Fruit fly (Drosophila melanogaster): ENCODE results near the gene CG13398.

The CG13398 gene

DNA sequence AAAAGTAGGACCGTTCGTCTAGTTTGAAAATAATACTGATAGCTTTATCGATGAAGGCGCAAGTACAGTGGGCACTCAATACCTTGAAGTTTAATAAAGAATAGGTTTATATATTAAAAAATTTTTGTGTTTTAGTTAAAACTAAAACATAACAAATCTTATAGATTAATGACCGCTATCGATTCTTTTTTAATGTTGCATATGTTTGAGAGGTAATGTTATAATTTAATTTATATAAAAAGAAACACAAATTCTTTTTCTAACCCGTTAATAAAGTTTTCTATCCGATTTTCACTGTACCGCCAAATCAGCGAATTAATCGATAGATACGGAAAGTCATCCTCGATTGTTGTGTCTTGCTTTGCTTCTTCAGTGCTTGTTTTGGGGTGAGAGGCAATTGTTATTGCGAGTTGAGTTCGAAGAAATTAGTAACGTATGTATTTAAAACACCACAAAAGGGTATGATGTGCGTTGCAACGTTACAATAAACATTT is 30.9 kb downstream of the CG13398 start, which contains the start of the genes Dad1 and CG13384 (continued):
- TF ChIP-seq cad (GFP tag; optimal IDR thresholded peaks at IDR 0.05) = no peak
- peak; percentile 68; the same call in 1 of the 3 replicates for TF ChIP-seq C15 (GFP tag; IDR thresholded peaks at IDR 0.05)
- peak; percentile 96 for TF ChIP-seq Dek (tag; optimal IDR thresholded peaks at IDR 0.05)
- peak; percentile 59 for TF ChIP-seq kni (GFP tag; optimal IDR thresholded peaks at IDR 0.05)
- TF ChIP-seq CG10431 (GFP tag; optimal IDR thresholded peaks at IDR 0.05) = peak; percentile 85
- TF ChIP-seq Elba2 (GFP tag; optimal IDR thresholded peaks at IDR 0.05) = peak; percentile 69
- TF ChIP-seq MTF-1 (GFP tag; optimal IDR thresholded peaks at IDR 0.05; ENCODE audit: borderline replicate concordance) = peak; percentile 64
- peak; percentile 84 for TF ChIP-seq cas (GFP tag; IDR thresholded peaks at IDR 0.05)
- TF ChIP-seq Nf-YA (GFP tag; IDR thresholded peaks at IDR 0.05) = peak; percentile 47; the same call in 1 of the 2 replicates
- no peak for TF ChIP-seq Optix (GFP tag; IDR thresholded peaks at IDR 0.05)
- TF ChIP-seq peb (GFP tag; IDR thresholded peaks at IDR 0.05) = peak; percentile 85
- TF ChIP-seq CG10267 (tag; optimal IDR thresholded peaks at IDR 0.05) = peak; percentile 92
- TF ChIP-seq NC2α (GFP tag; optimal IDR thresholded peaks at IDR 0.05) = peak; percentile 5
- TF ChIP-seq jumu (GFP tag; optimal IDR thresholded peaks at IDR 0.05) = no peak
- peak; percentile 90 for TF ChIP-seq nerfin-1 (tag; optimal IDR thresholded peaks at IDR 0.05)
- TF ChIP-seq schlank (tag; optimal IDR thresholded peaks at IDR 0.05) = peak; percentile 72
- peak; percentile 91 for TF ChIP-seq CG7372 (GFP tag; IDR thresholded peaks at IDR 0.05)
- TF ChIP-seq zen (tag; optimal IDR thresholded peaks at IDR 0.05) = peak; percentile 89
- TF ChIP-seq TFAM (GFP tag; optimal IDR thresholded peaks at IDR 0.05) = no peak
- TF ChIP-seq abd-A (tag; optimal IDR thresholded peaks at IDR 0.05) = no peak
- no peak for TF ChIP-seq aop (GFP tag; IDR thresholded peaks at IDR 0.05)
- TF ChIP-seq Atf6 (GFP tag; IDR thresholded peaks at IDR 0.05) = peak; percentile 93
- peak; percentile 69 for TF ChIP-seq Jarid2 (GFP tag; optimal IDR thresholded peaks at IDR 0.05)
- TF ChIP-seq Neu2 (GFP tag; optimal IDR thresholded peaks at IDR 0.05; ENCODE audit: borderline replicate concordance) = no peak
- TF ChIP-seq CG31224 (GFP tag; IDR thresholded peaks at IDR 0.05) = peak; percentile 85
- TF ChIP-seq CG12236 (GFP tag; optimal IDR thresholded peaks at IDR 0.05) = no peak
- peak; percentile 86 for TF ChIP-seq ssp (GFP tag; IDR thresholded peaks at IDR 0.05)
- TF ChIP-seq sug (tag; optimal IDR thresholded peaks at IDR 0.05) = peak; percentile 96
- peak; percentile 93 for TF ChIP-seq trem (tag; optimal IDR thresholded peaks at IDR 0.05)
- peak; percentile 60 for TF ChIP-seq Scr (GFP tag; IDR thresholded peaks at IDR 0.05; ENCODE audit: partially characterized antibody)
- TF ChIP-seq ci (GFP tag; IDR thresholded peaks at IDR 0.05) = 0 out of 3 replicates have a peak, but pooled peaks have one; percentile 48
- peak; percentile 79 for TF ChIP-seq Six4 (GFP tag; optimal IDR thresholded peaks at IDR 0.05)
- TF ChIP-seq CG12104 (GFP tag; optimal IDR thresholded peaks at IDR 0.05) = peak; percentile 80
- TF ChIP-seq CG2120 (GFP tag; optimal IDR thresholded peaks at IDR 0.05) = peak; percentile 95
- no peak for TF ChIP-seq eve (GFP tag; optimal IDR thresholded peaks at IDR 0.05)
- TF ChIP-seq yki (optimal IDR thresholded peaks at IDR 0.05) = no peak
- peak; percentile 95 for TF ChIP-seq CG3281 (GFP tag; optimal IDR thresholded peaks at IDR 0.05)
- TF ChIP-seq en (GFP tag; optimal IDR thresholded peaks at IDR 0.05) = no peak
- TF ChIP-seq unc-4 (GFP tag; IDR thresholded peaks at IDR 0.05; ENCODE audit: partially characterized antibody) = 0 out of 2 replicates have a peak, but pooled peaks have one; percentile 51
- no peak for TF ChIP-seq CG1792 (GFP tag; optimal IDR thresholded peaks at IDR 0.05)
- TF ChIP-seq pros (GFP tag; optimal IDR thresholded peaks at IDR 0.05) = peak; percentile 78
- no peak for TF ChIP-seq pb (GFP tag; optimal IDR thresholded peaks at IDR 0.05)
- no peak for TF ChIP-seq h (optimal IDR thresholded peaks at IDR 0.05)
- peak; percentile 72 for TF ChIP-seq ro (GFP tag; IDR thresholded peaks at IDR 0.05)
- TF ChIP-seq CG30431 (GFP tag; optimal IDR thresholded peaks at IDR 0.05) = peak; percentile 69
- peak; percentile 92 for TF ChIP-seq Hand (GFP tag; optimal IDR thresholded peaks at IDR 0.05)
- TF ChIP-seq sd (tag; optimal IDR thresholded peaks at IDR 0.05) = no peak
- TF ChIP-seq cwo (GFP tag; optimal IDR thresholded peaks at IDR 0.05) = peak; percentile 90
- TF ChIP-seq Dip3 (GFP tag; optimal IDR thresholded peaks at IDR 0.05) = peak; percentile 67
- no peak for TF ChIP-seq emc (GFP tag; optimal IDR thresholded peaks at IDR 0.05)
- TF ChIP-seq dimm (GFP tag; IDR thresholded peaks at IDR 0.05) = peak; percentile 58
- TF ChIP-seq CG12942 (GFP tag; optimal IDR thresholded peaks at IDR 0.05) = peak; percentile 86

Data from whole organism, embryonic.